Worm (Caenorhabditis elegans): ENCODE results near the gene nlp-78.

The nlp-78 gene

DNA sequence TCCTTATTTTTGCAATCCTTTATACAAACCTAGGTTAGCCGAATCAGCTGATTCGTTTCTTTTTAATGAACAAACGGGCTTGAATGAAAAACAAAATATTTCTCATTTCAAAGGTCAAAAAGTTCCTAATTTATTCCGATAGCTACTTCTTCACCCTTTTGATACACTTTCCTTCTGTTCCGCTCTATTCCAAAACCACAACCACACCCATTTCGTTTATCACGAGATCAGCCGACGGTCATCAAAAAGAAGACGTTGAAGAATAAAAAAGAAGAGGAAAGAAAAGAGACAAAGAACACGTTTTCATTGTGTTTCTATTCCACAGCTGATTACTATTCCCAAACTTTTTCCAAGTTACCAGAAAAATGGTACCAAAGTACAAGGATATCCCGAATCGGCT lies 12.1 kb downstream of the nlp-78 start:
- TF ChIP-seq ZK546.5 (tag; optimal IDR thresholded peaks at IDR 0.05) (no peak), skn-1 (tag; optimal IDR thresholded peaks at IDR 0.05) (no peak), nhr-28 (tag; optimal IDR thresholded peaks at IDR 0.05) (no peak), elt-2 (tag; optimal IDR thresholded peaks at IDR 0.05) (no peak), nhr-23 (tag; optimal IDR thresholded peaks at IDR 0.05) (no peak), unc-39 (tag; optimal IDR thresholded peaks at IDR 0.05) (no peak), elt-1 (tag; optimal IDR thresholded peaks at IDR 0.05) (no peak), nhr-11 (tag; optimal IDR thresholded peaks at IDR 0.05) (no peak), unc-62 (GFP tag; optimal IDR thresholded peaks at IDR 0.05) (no peak), nhr-77 (tag; optimal IDR thresholded peaks at IDR 0.05) (no peak), pqm-1 (tag; optimal IDR thresholded peaks at IDR 0.05) (no peak), nhr-12 (tag; optimal IDR thresholded peaks at IDR 0.05) (no peak), nhr-237 (tag; optimal IDR thresholded peaks at IDR 0.05) (no peak), snpc-4 (tag; optimal IDR thresholded peaks at IDR 0.05) (no peak), mml-1 (tag; optimal IDR thresholded peaks at IDR 0.05) (no peak), nfya-1 (tag; optimal IDR thresholded peaks at IDR 0.05; ENCODE audit: insufficient read depth) (no peak), lin-15B (tag; optimal IDR thresholded peaks at IDR 0.05) (no peak), fkh-2 (tag; optimal IDR thresholded peaks at IDR 0.05) (no peak), egl-27 (tag; optimal IDR thresholded peaks at IDR 0.05) (no peak), nhr-76 (tag; optimal IDR thresholded peaks at IDR 0.05) (no peak)

DNA sequence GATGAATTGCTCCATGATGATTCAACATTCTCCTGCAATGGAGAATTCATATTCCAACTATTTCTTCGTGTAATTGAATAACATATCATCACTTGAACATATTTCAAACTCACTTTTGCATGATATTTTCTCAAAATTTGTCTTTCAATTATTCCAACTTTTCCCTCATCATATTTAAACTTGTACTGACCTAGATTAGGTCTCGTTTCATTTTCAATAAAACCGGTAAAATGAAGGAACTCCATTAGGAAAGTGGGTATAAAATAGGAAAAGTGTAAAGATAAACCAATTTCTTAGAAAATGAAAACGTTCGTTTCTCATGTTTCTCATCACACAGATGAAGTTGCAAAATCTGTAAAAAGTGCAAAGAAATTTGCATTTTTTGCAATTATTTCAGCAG lies 16.3 kb downstream of the nlp-78 start, which contains the start of gene col-78:
Gene col-78 (plus strand): TSS at position 301 of the 400 bp plus-strand sequence.
- no peak for TF ChIP-seq elt-2 (tag; optimal IDR thresholded peaks at IDR 0.05)
- TF ChIP-seq mdl-1 (tag; optimal IDR thresholded peaks at IDR 0.05): no peak
- no peak for TF ChIP-seq nhr-43 (tag; optimal IDR thresholded peaks at IDR 0.05; ENCODE audit: poor library complexity, severe bottlenecking)
- TF ChIP-seq ceh-28 (tag; optimal IDR thresholded peaks at IDR 0.05): no peak
- TF ChIP-seq ZK546.5 (tag; optimal IDR thresholded peaks at IDR 0.05): no peak
- no peak for TF ChIP-seq ztf-4 (tag; optimal IDR thresholded peaks at IDR 0.05)
- TF ChIP-seq lsy-12 (tag; optimal IDR thresholded peaks at IDR 0.05): no peak
- TF ChIP-seq pqm-1 (tag; optimal IDR thresholded peaks at IDR 0.05): no peak
- TF ChIP-seq nhr-25 (tag; optimal IDR thresholded peaks at IDR 0.05): no peak
- TF ChIP-seq skn-1 (tag; optimal IDR thresholded peaks at IDR 0.05): no peak

DNA sequence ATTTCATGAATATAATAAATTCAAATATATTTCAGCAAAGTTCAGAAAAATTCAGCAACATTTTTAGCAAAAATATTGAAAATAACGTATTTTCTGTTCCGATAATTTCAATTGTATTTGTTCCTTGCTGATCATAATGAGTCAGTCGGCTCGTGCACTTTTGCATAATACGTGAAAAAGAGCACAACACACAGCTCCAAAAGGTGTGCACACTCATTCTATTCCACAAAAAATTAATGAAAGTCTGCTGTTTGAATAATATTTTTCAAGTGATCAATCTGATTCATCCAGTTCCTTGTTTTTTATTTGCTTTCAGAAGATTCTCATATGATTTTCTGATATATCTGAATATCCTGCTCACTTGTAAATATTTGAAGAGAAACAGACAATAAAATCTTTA lies 18.4 kb downstream of the nlp-78 start:
- TF ChIP-seq nhr-237 (tag; optimal IDR thresholded peaks at IDR 0.05) (no peak), pqm-1 (tag; optimal IDR thresholded peaks at IDR 0.05) (peak; percentile 12)

DNA sequence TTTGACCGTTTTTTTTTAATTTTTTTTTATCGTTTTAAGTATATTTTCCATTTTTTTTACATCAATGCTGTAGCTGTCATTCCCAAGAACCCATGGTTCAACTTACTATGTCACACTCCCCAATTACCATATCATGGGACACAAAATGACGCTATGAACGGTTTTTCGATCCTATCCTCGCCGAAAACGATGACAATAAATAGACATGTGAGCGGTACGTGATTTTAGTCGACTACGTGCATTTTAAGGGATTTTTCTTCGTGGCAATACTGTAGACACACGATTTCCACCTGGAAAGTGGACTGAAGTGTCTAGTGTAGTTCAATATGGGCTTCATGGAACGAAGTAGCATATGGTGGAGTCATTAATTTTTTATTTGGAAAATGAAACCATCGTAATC lies 20.3 kb downstream of the nlp-78 start:
- no peak for TF ChIP-seq nhr-28 (tag; optimal IDR thresholded peaks at IDR 0.05)
- peak; percentile 29 for TF ChIP-seq elt-2 (tag; optimal IDR thresholded peaks at IDR 0.05)

DNA sequence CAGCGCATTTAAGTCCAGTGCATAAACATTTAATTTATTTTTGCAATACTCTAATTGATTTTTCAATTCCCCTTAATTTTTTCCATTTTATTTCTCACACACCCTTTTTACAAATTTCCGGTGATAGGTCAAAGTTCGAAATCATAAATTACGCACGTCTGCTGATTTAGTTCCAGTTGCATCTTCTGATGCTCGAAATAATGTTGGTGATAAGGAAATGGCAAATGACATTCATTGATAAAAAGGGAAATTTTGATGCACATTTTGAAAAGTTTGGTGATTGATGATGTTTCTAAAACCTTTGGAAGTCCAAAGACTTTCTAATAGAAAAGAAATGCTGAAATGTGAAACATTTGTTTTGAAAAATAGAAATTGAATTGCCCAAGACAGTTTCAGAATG lies 21.1 kb downstream of the nlp-78 start:
- TF ChIP-seq elt-2 (tag; optimal IDR thresholded peaks at IDR 0.05) (peak; percentile 94), pha-4 (tag; optimal IDR thresholded peaks at IDR 0.05) (no peak), pqm-1 (tag; optimal IDR thresholded peaks at IDR 0.05) (peak; percentile 82)

DNA sequence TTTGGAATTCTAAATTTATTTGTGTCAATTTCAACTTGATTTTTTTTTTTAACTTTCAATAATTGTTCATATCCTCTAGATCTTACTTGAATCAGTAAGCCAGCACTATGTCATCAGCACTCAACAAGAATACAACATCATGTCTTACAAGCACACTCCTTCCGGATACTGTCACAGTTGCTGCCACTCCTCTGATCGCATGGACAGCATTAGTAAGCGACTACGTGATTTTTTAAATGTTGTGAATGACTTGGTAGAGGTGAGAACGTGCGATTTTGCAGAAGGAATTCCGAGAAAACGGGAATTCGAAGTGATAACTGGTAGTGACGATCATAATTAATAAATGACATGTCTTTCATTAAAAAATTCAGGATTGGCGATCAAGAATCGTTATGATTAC lies 22.1 kb downstream of the nlp-78 start, which contains the start of gene oac-54:
Gene oac-54 (plus strand): TSS at position 83 of the 400 bp plus-strand sequence.
- no peak for TF ChIP-seq nhr-43 (tag; optimal IDR thresholded peaks at IDR 0.05; ENCODE audit: poor library complexity, severe bottlenecking)

DNA sequence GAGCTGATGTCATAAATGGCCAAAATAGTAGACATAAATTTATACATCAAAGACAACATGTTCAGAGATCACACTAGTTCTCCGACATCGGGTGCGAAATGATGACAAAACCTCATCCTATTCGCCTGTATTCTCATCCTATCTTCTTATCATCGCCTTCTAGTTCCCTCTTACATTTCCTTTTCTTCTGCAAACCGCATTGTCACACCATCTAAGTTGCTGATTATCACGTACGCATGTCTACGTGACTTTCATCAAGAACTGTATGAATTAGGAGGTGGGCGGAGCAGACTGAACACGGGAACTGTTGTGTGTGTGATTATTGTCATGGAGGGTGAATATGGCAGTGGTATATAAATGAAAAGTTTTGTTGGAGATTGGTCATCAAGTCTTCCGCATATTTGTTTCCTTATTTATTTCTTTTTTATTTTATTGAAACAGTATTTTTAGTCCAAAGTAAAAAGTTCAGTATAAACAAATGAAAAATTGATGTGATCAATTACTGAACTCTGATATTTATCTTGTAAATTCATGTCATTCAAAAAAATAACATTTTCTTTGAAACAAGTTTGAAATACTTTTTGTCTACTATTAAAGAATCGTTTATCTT lies 24.3 kb downstream of the nlp-78 start:
- TF ChIP-seq snpc-4 (tag; optimal IDR thresholded peaks at IDR 0.05) (no peak), nhr-23 (tag; optimal IDR thresholded peaks at IDR 0.05) (peak; percentile 76), egl-27 (tag; optimal IDR thresholded peaks at IDR 0.05) (no peak), egl-5 (tag; optimal IDR thresholded peaks at IDR 0.05) (no peak), nfya-1 (tag; optimal IDR thresholded peaks at IDR 0.05; ENCODE audit: insufficient read depth) (peak; percentile 20), nhr-76 (tag; optimal IDR thresholded peaks at IDR 0.05) (peak; percentile 60), zag-1 (tag; optimal IDR thresholded peaks at IDR 0.05) (no peak), pha-4 (tag; optimal IDR thresholded peaks at IDR 0.05) (no peak), nhr-25 (tag; optimal IDR thresholded peaks at IDR 0.05) (peak; percentile 73), mml-1 (tag; optimal IDR thresholded peaks at IDR 0.05) (no peak), fkh-2 (tag; optimal IDR thresholded peaks at IDR 0.05) (no peak), unc-62 (GFP tag; optimal IDR thresholded peaks at IDR 0.05) (no peak), elt-3 (tag; optimal IDR thresholded peaks at IDR 0.05) (peak in 2 of 3 experiments; percentile 62 to 79), elt-2 (tag; optimal IDR thresholded peaks at IDR 0.05) (peak; percentile 63), ceh-9 (tag; optimal IDR thresholded peaks at IDR 0.05) (no peak), fkh-10 (GFP tag; optimal IDR thresholded peaks at IDR 0.05) (no peak), hmg-11 (tag; optimal IDR thresholded peaks at IDR 0.05) (no peak), R02D3.7 (tag; optimal IDR thresholded peaks at IDR 0.05) (no peak), skn-1 (tag; optimal IDR thresholded peaks at IDR 0.05) (peak; percentile 82), ZK546.5 (tag; optimal IDR thresholded peaks at IDR 0.05) (no peak), lin-39 (tag; optimal IDR thresholded peaks at IDR 0.05) (no peak), lsy-12 (tag; optimal IDR thresholded peaks at IDR 0.05) (no peak), pqm-1 (tag; optimal IDR thresholded peaks at IDR 0.05) (peak; percentile 81), nhr-43 (tag; optimal IDR thresholded peaks at IDR 0.05; ENCODE audit: poor library complexity, severe bottlenecking) (peak; percentile 97), tbx-2 (tag; optimal IDR thresholded peaks at IDR 0.05) (no peak)
